Fruit fly (Drosophila melanogaster): ENCODE measurements around the gene ko.

ko gene

dm6 chr3L:21067553-21068157 is 63.3 kb downstream of the ko start:
- TF ChIP-seq CTCF (optimal IDR thresholded peaks at IDR 0.05) (peak in 1 of 2 experiments; percentile 28), CG8478 (optimal IDR thresholded peaks at IDR 0.05) (no peak)

- TF ChIP-seq CG8478 (optimal IDR thresholded peaks at IDR 0.05) = no peak
- no peak for TF ChIP-seq CTCF (optimal IDR thresholded peaks at IDR 0.05)
Measured at dm6 chr3L:21066210-21066912, 64.6 kb downstream of the ko start.

- TF ChIP-seq CTCF (optimal IDR thresholded peaks at IDR 0.05) (peak in 1 of 2 experiments; percentile 55), CG8478 (optimal IDR thresholded peaks at IDR 0.05) (no peak)
Measured at dm6 chr3L:21065212-21065902, 65.6 kb downstream of the ko start, which contains the start of gene CG43072. Gene CG43072 (plus strand): TSS chr3L:21065852.

- TF ChIP-seq CG8478 (optimal IDR thresholded peaks at IDR 0.05) = no peak
- TF ChIP-seq CTCF (optimal IDR thresholded peaks at IDR 0.05) = no peak
Measured at dm6 chr3L:21064587-21064986, 66.4 kb downstream of the ko start.

dm6 chr3L:21061968-21062367 is 69.0 kb downstream of the ko start:
- no peak for TF ChIP-seq CTCF (optimal IDR thresholded peaks at IDR 0.05)
- no peak for TF ChIP-seq CG8478 (optimal IDR thresholded peaks at IDR 0.05)

- no peak for TF ChIP-seq CTCF (optimal IDR thresholded peaks at IDR 0.05)
- TF ChIP-seq CG8478 (optimal IDR thresholded peaks at IDR 0.05) = no peak
Measured at dm6 chr3L:21060189-21061070, 70.5 kb downstream of the ko start.

- TF ChIP-seq CG8478 (optimal IDR thresholded peaks at IDR 0.05) (no peak), CTCF (optimal IDR thresholded peaks at IDR 0.05) (no peak)
Measured at dm6 chr3L:21058651-21059050, 72.3 kb downstream of the ko start.

- TF ChIP-seq CTCF (optimal IDR thresholded peaks at IDR 0.05) (no peak), CG8478 (optimal IDR thresholded peaks at IDR 0.05) (no peak)
Measured at dm6 chr3L:21057568-21057940, 73.4 kb downstream of the ko start.

- no peak for TF ChIP-seq CTCF (optimal IDR thresholded peaks at IDR 0.05)
- TF ChIP-seq CG8478 (optimal IDR thresholded peaks at IDR 0.05) = no peak
Measured at dm6 chr3L:21056792-21057567, 74.0 kb downstream of the ko start.

dm6 chr3L:21056290-21056689 is 74.7 kb downstream of the ko start:
- TF ChIP-seq CTCF (optimal IDR thresholded peaks at IDR 0.05) (no peak), CG8478 (optimal IDR thresholded peaks at IDR 0.05) (no peak)

- TF ChIP-seq CTCF (optimal IDR thresholded peaks at IDR 0.05) (no peak), CG8478 (optimal IDR thresholded peaks at IDR 0.05) (no peak)
Measured at dm6 chr3L:21055839-21056238, 75.1 kb downstream of the ko start.

- TF ChIP-seq CG8478 (optimal IDR thresholded peaks at IDR 0.05) (no peak), CTCF (optimal IDR thresholded peaks at IDR 0.05) (no peak)
Measured at dm6 chr3L:21054894-21055270, 76.1 kb downstream of the ko start.

dm6 chr3L:21054188-21054893 is 76.6 kb downstream of the ko start:
- TF ChIP-seq CTCF (optimal IDR thresholded peaks at IDR 0.05) = no peak
- TF ChIP-seq CG8478 (optimal IDR thresholded peaks at IDR 0.05) = no peak

dm6 chr3L:21053763-21054162 is 77.2 kb downstream of the ko start:
- TF ChIP-seq CG8478 (optimal IDR thresholded peaks at IDR 0.05) (no peak), CTCF (optimal IDR thresholded peaks at IDR 0.05) (no peak)
